Fruit fly (Drosophila melanogaster) whole organism, pupa: ENCODE results near the gene D19B.

Experiments used
- CG14655 ChIP-seq: fragments of 200-800 bp; sonication (Bioruptor generic); optimal IDR thresholded peaks from 3 replicates; lab custom pipeline; 2017; ENCODE audit warnings: mild to moderate bottlenecking, missing biosample characterization, missing genetic modification reagents, missing genetic modification characterization
- CG15710 ChIP-seq: fragments of 200-800 bp; sonication (Bioruptor generic); optimal IDR thresholded peaks from 2 replicates; lab custom pipeline; 2018; ENCODE audit warnings: missing biosample characterization, mild to moderate bottlenecking, missing genetic modification characterization, moderate library complexity
- CG32121 ChIP-seq: fragments of 200-800 bp; sonication (Bioruptor generic); IDR thresholded peaks from 2 replicates; pipeline ENCODE4 v1.3.6; 2022; ENCODE audit warnings: missing biosample characterization, missing genetic modification characterization
- CG34367 ChIP-seq: fragments of 200-800 bp; sonication (Bioruptor generic); optimal IDR thresholded peaks from 2 replicates; lab custom pipeline; 2018; ENCODE audit warnings: missing biosample characterization, mild to moderate bottlenecking, missing genetic modification characterization
- CG4496 ChIP-seq: fragments of 200-800 bp; sonication (Bioruptor generic); IDR thresholded peaks from 3 replicates; pipeline ENCODE4 v1.3.6; 2022; ENCODE audit warnings: missing biosample characterization, missing genetic modification characterization
- CG8301 ChIP-seq: fragments of 200-800 bp; sonication (Bioruptor generic); optimal IDR thresholded peaks from 2 replicates; lab custom pipeline; 2018; ENCODE audit warnings: missing biosample characterization, mild to moderate bottlenecking, missing genetic modification characterization
- CG9948 ChIP-seq: fragments of 200-800 bp; sonication (Bioruptor generic); optimal IDR thresholded peaks from 2 replicates; lab custom pipeline; 2018; ENCODE audit warnings: missing biosample characterization, mild to moderate bottlenecking, missing genetic modification characterization, moderate library complexity
- D1 ChIP-seq: fragments of 200-800 bp; sonication (Bioruptor generic); optimal IDR thresholded peaks from 2 replicates; lab custom pipeline; 2018; ENCODE audit warnings: missing biosample characterization, mild to moderate bottlenecking, missing genetic modification characterization, moderate library complexity
- EcR ChIP-seq: fragments of 200-800 bp; sonication (Bioruptor generic); optimal IDR thresholded peaks from 3 replicates; lab custom pipeline; 2019; ENCODE audit warnings: missing biosample characterization, missing genetic modification characterization, mild to moderate bottlenecking, moderate library complexity, missing genetic modification reagents
- Ets98B ChIP-seq: fragments of 200-800 bp; sonication (Bioruptor generic); IDR thresholded peaks from 2 replicates; pipeline ENCODE4 v1.3.6; 2022; ENCODE audit warnings: missing biosample characterization, missing genetic modification characterization
- Pif1B ChIP-seq: fragments of 200-800 bp; sonication (Bioruptor generic); optimal IDR thresholded peaks from 3 replicates; lab custom pipeline; 2016; ENCODE audit warnings: missing biosample characterization, missing genetic modification characterization
- rn ChIP-seq: fragments of 200-800 bp; sonication (Bioruptor generic); IDR thresholded peaks from 2 replicates; pipeline ENCODE4 v1.3.6; 2022; ENCODE audit warnings: missing biosample characterization, missing genetic modification characterization

DNA sequence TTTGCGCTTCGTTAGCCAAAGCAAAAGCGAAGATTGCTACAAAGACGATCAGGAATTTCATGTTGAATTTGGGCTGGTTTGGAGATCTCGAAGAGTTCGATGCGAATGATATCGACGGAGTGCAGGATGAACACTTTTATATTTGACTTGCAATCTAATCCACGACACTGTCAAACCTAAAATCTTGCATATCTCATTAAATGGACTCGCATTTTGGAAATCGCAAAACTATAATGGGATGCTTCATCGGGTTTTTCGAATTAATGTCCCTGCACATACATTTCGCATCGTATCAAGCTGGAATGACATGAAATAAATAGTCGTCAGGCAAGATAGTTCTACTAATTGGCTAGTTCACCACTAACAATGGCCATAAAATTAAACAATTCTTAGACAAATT lies 46.7 kb downstream of the D19B start, which contains the start of gene Lcp65Ae:
- TF ChIP-seq rn (GFP tag; lab: Robert Waterston, UW), result no peak
- no peak for TF ChIP-seq CG15710 (tag; lab: Kevin White, UChicago)
- no peak for TF ChIP-seq CG9948
- no peak for TF ChIP-seq CG32121
- TF ChIP-seq EcR (GFP tag; lab: Kevin White, UChicago), result no peak
- TF ChIP-seq CG14655 (GFP tag; lab: Kevin White, UChicago), result no peak
- TF ChIP-seq CG8301, result no peak
- TF ChIP-seq CG4496 (GFP tag; lab: Robert Waterston, UW), result no peak
- no peak for TF ChIP-seq Ets98B (GFP tag; lab: Robert Waterston, UW)
- TF ChIP-seq D1 (tag; lab: Kevin White, UChicago), result no peak
- no peak for TF ChIP-seq Pif1B (GFP tag; lab: Kevin White, UChicago)
- no peak for TF ChIP-seq CG34367
